Worm (Caenorhabditis elegans) whole organism, L1 larva: ENCODE measurements around the gene ttr-43.
A peak's percentile ranks its signal among the peaks of the same experiment; 100 is the strongest.

Experiments
- F16B12.6 ChIP-seq: fragments of 150-350 bp; optimal IDR thresholded peaks from 2 replicates; lab custom pipeline; 2014; ENCODE audit warnings: missing biosample characterization, missing genetic modification characterization
- ceh-8 ChIP-seq: fragments of 200-800 bp; sonication (Bioruptor generic); optimal IDR thresholded peaks from 2 replicates; lab custom pipeline; 2018; ENCODE audit warnings: mild to moderate bottlenecking, missing genetic modification characterization, moderate library complexity, missing compliant biosample characterization
- ceh-90 ChIP-seq: sonication (generic microtip); optimal IDR thresholded peaks from 2 replicates; lab custom pipeline; 2016; ENCODE audit warnings: missing genetic modification characterization, missing compliant biosample characterization
- ces-1 ChIP-seq: fragments of 150-350 bp; optimal IDR thresholded peaks from 2 replicates; lab custom pipeline; 2014; ENCODE audit warnings: missing biosample characterization, missing genetic modification reagents, missing genetic modification characterization
- dsc-1 ChIP-seq: sonication (generic microtip); optimal IDR thresholded peaks from 2 replicates; lab custom pipeline; 2016; ENCODE audit warnings: mild to moderate bottlenecking, missing genetic modification characterization, missing compliant biosample characterization
- efl-1 ChIP-seq, 4 experiments: fragments of 150-350 bp; optimal IDR thresholded peaks in 3 of 4; peaks in 1 of 4; 1 replicate in 1 of 4; 2 replicates in 3 of 4; lab custom pipeline; 2014; ENCODE audit warnings: missing biosample characterization in 2 of 4, missing genetic modification characterization in 2 of 4, missing genetic modification reagents in 2 of 4
- fkh-10 ChIP-seq: sonication (generic microtip); optimal IDR thresholded peaks from 2 replicates; lab custom pipeline; 2017; ENCODE audit warnings: missing biosample characterization, missing genetic modification reagents, missing genetic modification characterization
- fkh-4 ChIP-seq: sonication (generic microtip); optimal IDR thresholded peaks from 2 replicates; lab custom pipeline; 2016; ENCODE audit warnings: missing compliant biosample characterization, missing genetic modification characterization, borderline replicate concordance
- fkh-8 ChIP-seq: sonication (generic microtip); optimal IDR thresholded peaks from 2 replicates; lab custom pipeline; 2016; ENCODE audit warnings: mild to moderate bottlenecking, missing genetic modification characterization, missing compliant biosample characterization
- hlh-17 ChIP-seq: fragments of 200-800 bp; sonication (Bioruptor generic); optimal IDR thresholded peaks from 2 replicates; lab custom pipeline; 2018; ENCODE audit warnings: missing genetic modification characterization, mild to moderate bottlenecking, missing compliant biosample characterization, moderate library complexity, borderline replicate concordance
- hlh-4 ChIP-seq: sonication (generic microtip); optimal IDR thresholded peaks from 2 replicates; lab custom pipeline; 2016; ENCODE audit warnings: mild to moderate bottlenecking, missing genetic modification characterization, missing compliant biosample characterization
- hpl-2 ChIP-seq: fragments of 150-350 bp; optimal IDR thresholded peaks from 2 replicates; lab custom pipeline; 2014; ENCODE audit warnings: missing biosample characterization, missing genetic modification reagents, missing genetic modification characterization
- lin-13 ChIP-seq: fragments of 150-350 bp; optimal IDR thresholded peaks from 2 replicates; lab custom pipeline; 2014; ENCODE audit warnings: missing biosample characterization, missing genetic modification reagents, missing genetic modification characterization
- lsy-2 ChIP-seq, 2 experiments: fragments of 150-350 bp; optimal IDR thresholded peaks; 2 replicates each; lab custom pipeline; 2014; ENCODE audit warnings: missing biosample characterization in 2 of 2, missing genetic modification characterization in 2 of 2
- mep-1 ChIP-seq: fragments of 150-350 bp; optimal IDR thresholded peaks from 2 replicates; lab custom pipeline; 2014; ENCODE audit warnings: missing biosample characterization, missing genetic modification characterization
- nhr-11 ChIP-seq: fragments of 150-350 bp; optimal IDR thresholded peaks from 2 replicates; lab custom pipeline; 2014; ENCODE audit warnings: missing biosample characterization, missing genetic modification characterization
- nhr-20 ChIP-seq: sonication (generic microtip); optimal IDR thresholded peaks from 2 replicates; lab custom pipeline; 2016; ENCODE audit warnings: mild to moderate bottlenecking, missing genetic modification characterization, missing compliant biosample characterization
- nhr-237 ChIP-seq: fragments of 150-350 bp; optimal IDR thresholded peaks from 2 replicates; lab custom pipeline; 2014; ENCODE audit warnings: missing biosample characterization, missing genetic modification characterization
- nhr-47 ChIP-seq: sonication (generic microtip); optimal IDR thresholded peaks from 2 replicates; lab custom pipeline; 2016; ENCODE audit warnings: mild to moderate bottlenecking, missing genetic modification characterization, moderate library complexity, missing compliant biosample characterization
- nhr-77 ChIP-seq: fragments of 150-350 bp; optimal IDR thresholded peaks from 2 replicates; lab custom pipeline; 2014; ENCODE audit warnings: missing biosample characterization, missing genetic modification characterization
- nhr-84 ChIP-seq: sonication (generic microtip); optimal IDR thresholded peaks from 2 replicates; lab custom pipeline; 2017; ENCODE audit warnings: missing biosample characterization, missing genetic modification characterization
- pax-3 ChIP-seq: fragments of 200-800 bp; sonication (Bioruptor generic); optimal IDR thresholded peaks from 2 replicates; lab custom pipeline; 2018; ENCODE audit warnings: mild to moderate bottlenecking, missing genetic modification characterization, moderate library complexity, missing compliant biosample characterization
- pqm-1 ChIP-seq: sonication (generic microtip); optimal IDR thresholded peaks from 3 replicates; lab custom pipeline; 2017; ENCODE audit warnings: missing biosample characterization, missing genetic modification characterization
- sox-4 ChIP-seq: sonication (generic microtip); optimal IDR thresholded peaks from 2 replicates; lab custom pipeline; 2016; ENCODE audit warnings: missing genetic modification characterization, missing compliant biosample characterization
- sup-37 ChIP-seq: fragments of 200-800 bp; sonication (Bioruptor generic); optimal IDR thresholded peaks from 2 replicates; lab custom pipeline; 2018; ENCODE audit warnings: mild to moderate bottlenecking, missing genetic modification characterization, missing compliant biosample characterization
- swsn-7 ChIP-seq: sonication (generic microtip); optimal IDR thresholded peaks from 2 replicates; lab custom pipeline; 2016; ENCODE audit warnings: missing genetic modification characterization, missing compliant biosample characterization
- unc-30 ChIP-seq: sonication (generic microtip); optimal IDR thresholded peaks from 2 replicates; lab custom pipeline; 2017; ENCODE audit warnings: missing biosample characterization, missing genetic modification characterization
- unc-62 ChIP-seq: fragments of 150-350 bp; optimal IDR thresholded peaks from 2 replicates; lab custom pipeline; 2014; ENCODE audit warnings: missing biosample characterization, missing genetic modification reagents, missing genetic modification characterization
- zag-1 ChIP-seq: fragments of 150-350 bp; optimal IDR thresholded peaks from 2 replicates; lab custom pipeline; 2014; ENCODE audit warnings: missing biosample characterization, missing genetic modification characterization
- ztf-4 ChIP-seq: fragments of 150-350 bp; optimal IDR thresholded peaks from 2 replicates; lab custom pipeline; 2014; ENCODE audit warnings: missing biosample characterization, missing genetic modification characterization

The ttr-43 gene

DNA sequence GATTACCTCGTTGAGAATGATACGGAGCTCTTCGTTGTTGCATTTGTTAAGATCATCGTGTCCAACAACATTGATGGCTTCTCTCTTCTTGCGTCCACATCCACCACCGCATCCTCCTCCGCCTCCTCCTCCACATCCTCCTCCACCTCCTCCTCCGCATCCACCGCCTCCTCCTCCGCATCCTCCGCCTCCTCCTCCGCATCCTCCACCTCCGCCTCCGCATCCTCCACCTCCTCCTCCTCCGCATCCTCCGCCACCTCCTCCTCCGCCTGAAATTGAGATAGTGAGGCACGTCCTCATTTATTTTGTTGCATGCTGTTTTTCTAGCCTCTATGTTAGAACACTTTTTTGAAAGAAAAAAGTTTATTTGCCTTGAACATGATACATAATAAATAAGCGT, 14.7 kb downstream of the ttr-43 start:
- no peak for TF ChIP-seq sox-4
- TF ChIP-seq ceh-8 (GFP tag; lab: Kevin White, UChicago) = peak; percentile 68

DNA sequence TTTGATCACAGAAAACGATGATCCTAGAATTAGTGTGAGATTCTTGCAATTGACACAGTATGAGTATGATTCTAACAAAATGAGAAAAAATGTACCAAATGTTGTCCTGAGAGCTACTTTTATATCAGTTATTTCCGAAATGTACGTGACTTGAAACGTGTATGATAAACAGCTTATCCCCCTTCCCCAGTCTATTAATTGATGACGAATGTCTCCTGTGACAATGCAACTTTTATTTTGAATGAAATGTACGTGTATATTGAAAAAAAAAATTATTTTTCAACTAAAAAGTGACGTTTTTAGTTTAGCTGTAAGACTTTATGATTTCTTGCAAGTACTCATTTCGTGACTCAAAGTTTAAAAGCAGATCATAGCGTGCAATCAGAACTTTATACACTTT, 20.2 kb downstream of the ttr-43 start:
- peak; percentile 60 for TF ChIP-seq pax-3 (tag; lab: Kevin White, UChicago)
- peak; percentile 42 for TF ChIP-seq fkh-8 (tag; lab: Kevin White, UChicago)
- TF ChIP-seq ces-1 = no peak
- TF ChIP-seq dsc-1 (tag; lab: Kevin White, UChicago) = peak; percentile 69

DNA sequence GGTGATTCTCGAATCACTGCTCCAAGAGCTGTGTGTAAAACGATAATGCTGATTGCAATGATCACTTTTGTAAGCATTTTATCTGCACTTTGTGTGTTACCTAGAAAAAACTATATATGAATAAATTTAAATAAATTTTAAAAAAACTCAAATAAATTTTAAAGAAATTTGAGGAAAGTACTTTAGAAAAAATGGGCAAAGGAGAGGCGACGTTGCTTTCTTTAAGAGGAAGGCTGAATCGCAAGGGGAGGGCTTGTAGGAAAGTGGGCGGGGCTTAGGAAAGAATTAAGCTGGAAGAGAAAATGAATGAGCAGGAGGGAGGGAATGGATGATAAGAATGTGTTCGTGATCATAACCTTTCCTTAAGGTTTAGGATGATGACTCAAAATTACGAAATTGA, 22.7 kb downstream of the ttr-43 start, which contains the start of gene E02A10.4:
Gene E02A10.4 (minus strand): TSS at position 101 of the 400 bp plus-strand sequence.
- TF ChIP-seq ceh-90 = no peak
- no peak for TF ChIP-seq nhr-77 (tag; lab: Kevin White, UChicago)
- TF ChIP-seq ztf-4 = no peak
- no peak for TF ChIP-seq nhr-84 (tag; lab: Kevin White, UChicago)
- no peak for TF ChIP-seq efl-1 (optimal IDR thresholded peaks at IDR 0.05; lab: Kevin White, UChicago)
- no peak for TF ChIP-seq efl-1 (GFP tag; optimal IDR thresholded peaks at IDR 0.05 in 1 of 2; lab: Kevin White, UChicago)
- TF ChIP-seq nhr-11 (tag; lab: Kevin White, UChicago) = no peak
- TF ChIP-seq dsc-1 (tag; lab: Kevin White, UChicago) = no peak
- no peak for TF ChIP-seq F16B12.6 (tag; lab: Kevin White, UChicago)
- TF ChIP-seq zag-1 = no peak
- no peak for TF ChIP-seq mep-1 (tag; lab: Kevin White, UChicago)
- no peak for TF ChIP-seq fkh-10 (GFP tag; lab: Kevin White, UChicago)

DNA sequence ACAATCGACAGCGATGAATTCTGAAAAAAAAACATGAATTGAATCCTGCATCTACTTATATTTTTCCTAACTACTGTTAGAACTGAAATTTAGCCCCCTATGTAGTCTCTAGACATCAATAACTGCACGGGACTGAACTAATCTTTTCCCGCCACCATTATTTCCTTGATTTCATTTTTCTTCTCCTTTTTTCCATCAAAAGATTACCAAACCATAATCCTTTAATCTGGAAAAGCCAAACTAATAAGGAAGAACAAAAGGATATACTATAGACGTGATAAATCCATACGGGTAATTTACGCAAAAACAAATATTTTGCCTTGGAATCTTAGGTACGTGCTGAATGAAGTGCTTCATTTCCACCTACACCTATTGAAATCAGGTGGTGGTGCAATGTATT, 23.2 kb downstream of the ttr-43 start:
- TF ChIP-seq sup-37 (GFP tag; lab: Kevin White, UChicago) = no peak
- TF ChIP-seq pax-3 (tag; lab: Kevin White, UChicago) = peak; percentile 68
- TF ChIP-seq hlh-17 (GFP tag; lab: Kevin White, UChicago) = no peak
- TF ChIP-seq nhr-237 (tag; lab: Kevin White, UChicago) = no peak
- TF ChIP-seq lsy-2 (tag; optimal IDR thresholded peaks at IDR 0.05; lab: Kevin White, UChicago) = no peak
- TF ChIP-seq pqm-1 (tag; lab: Kevin White, UChicago) = no peak
- TF ChIP-seq dsc-1 (tag; lab: Kevin White, UChicago) = peak; percentile 80
- peak; percentile 33 for TF ChIP-seq sox-4
- TF ChIP-seq fkh-4 (tag; lab: Kevin White, UChicago) = no peak

DNA sequence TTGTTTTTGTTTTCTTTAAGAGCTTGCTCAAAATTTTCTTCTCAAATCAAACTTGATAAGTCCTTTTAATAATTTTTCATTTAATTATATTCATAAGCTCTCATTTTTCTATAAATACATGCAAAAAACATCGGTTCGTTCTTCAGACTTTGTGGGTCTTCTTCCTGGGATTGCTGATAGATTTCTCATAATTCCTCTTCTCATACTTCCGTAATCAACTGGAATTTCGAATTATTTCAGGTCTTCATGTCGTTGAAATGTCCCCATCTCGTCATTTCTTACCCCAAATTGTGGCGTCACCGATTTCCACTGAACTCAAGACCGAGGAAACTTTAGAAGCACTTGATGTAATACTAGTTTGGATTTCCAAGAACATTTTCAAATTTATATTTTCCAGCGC, 25.6 kb downstream of the ttr-43 start:
- TF ChIP-seq sox-4 (peak; percentile 15), nhr-11 (tag; lab: Kevin White, UChicago) (no peak), nhr-20 (tag; lab: Kevin White, UChicago) (no peak), ceh-8 (GFP tag; lab: Kevin White, UChicago) (no peak), nhr-47 (tag; lab: Kevin White, UChicago) (peak; percentile 10), lin-13 (GFP tag; lab: Kevin White, UChicago) (no peak), pax-3 (tag; lab: Kevin White, UChicago) (peak; percentile 84), dsc-1 (tag; lab: Kevin White, UChicago) (peak; percentile 78), fkh-8 (tag; lab: Kevin White, UChicago) (peak; percentile 31)

DNA sequence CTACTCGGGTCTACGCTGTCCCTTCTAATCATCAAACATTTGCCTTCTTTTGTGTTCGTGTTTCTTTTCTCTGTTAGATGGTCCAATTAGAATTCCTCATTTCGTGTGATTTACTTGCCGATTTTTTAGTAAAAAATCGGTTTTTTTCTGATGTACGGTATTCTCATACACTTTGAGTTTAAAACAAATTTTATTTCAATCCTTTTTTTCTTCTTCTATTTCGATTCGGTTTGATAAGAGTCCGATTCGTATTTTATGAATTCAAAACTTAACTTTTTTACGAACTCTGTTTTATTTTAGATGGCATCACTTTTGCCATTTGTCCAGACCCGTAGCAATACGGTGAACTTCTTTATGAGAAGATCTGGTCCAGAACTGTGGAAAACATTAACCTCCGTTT, 27.3 kb downstream of the ttr-43 start, which contains the start of gene mrps-5:
Gene mrps-5 (plus strand): TSS at position 301 of the 400 bp plus-strand sequence.
- TF ChIP-seq unc-30 (tag; lab: Kevin White, UChicago) (no peak), hlh-4 (tag; lab: Kevin White, UChicago) (no peak), swsn-7 (tag; lab: Kevin White, UChicago) (no peak), unc-62 (no peak), hpl-2 (GFP tag; lab: Kevin White, UChicago) (no peak)
- TF ChIP-seq, all 84 proteins: peak for 0
